Worm (Caenorhabditis elegans) whole organism, late embryonic: ENCODE measurements around the gene vha-2.

Experiments used
- C08G9.2 ChIP-seq: sonication (generic microtip); optimal IDR thresholded peaks from 2 replicates; lab custom pipeline; 2016; ENCODE audit warnings: mild to moderate bottlenecking, missing genetic modification characterization, moderate library complexity, missing compliant biosample characterization
- C38D4.7 ChIP-seq: fragments of 200-800 bp; sonication (Bioruptor generic); optimal IDR thresholded peaks from 2 replicates; lab custom pipeline; 2018; ENCODE audit warnings: mild to moderate bottlenecking, missing genetic modification characterization, moderate library complexity, missing compliant biosample characterization
- K02D7.2 ChIP-seq: sonication (generic microtip); optimal IDR thresholded peaks from 2 replicates; lab custom pipeline; 2017; ENCODE audit warnings: mild to moderate bottlenecking, missing genetic modification characterization, missing compliant biosample characterization
- ahr-1 ChIP-seq: sonication (generic microtip); optimal IDR thresholded peaks from 2 replicates; lab custom pipeline; 2016; ENCODE audit warnings: missing genetic modification characterization, missing compliant biosample characterization
- ceh-14 ChIP-seq: sonication (generic microtip); optimal IDR thresholded peaks from 2 replicates; lab custom pipeline; 2016; ENCODE audit warnings: missing genotype, missing genetic modification characterization, missing compliant biosample characterization
- ceh-18 ChIP-seq: sonication (generic microtip); optimal IDR thresholded peaks from 2 replicates; lab custom pipeline; 2016; ENCODE audit warnings: missing genetic modification characterization, missing compliant biosample characterization
- ceh-19 ChIP-seq: fragments of 200-800 bp; sonication (Bioruptor generic); optimal IDR thresholded peaks from 2 replicates; lab custom pipeline; 2018; ENCODE audit warnings: mild to moderate bottlenecking, missing genetic modification characterization, missing compliant biosample characterization
- ceh-22 ChIP-seq: sonication (generic microtip); optimal IDR thresholded peaks from 2 replicates; lab custom pipeline; 2017; ENCODE audit warnings: missing biosample characterization, missing genetic modification characterization
- ceh-24 ChIP-seq: sonication (generic microtip); optimal IDR thresholded peaks from 2 replicates; lab custom pipeline; 2016; ENCODE audit warnings: mild to moderate bottlenecking, missing genetic modification characterization, missing compliant biosample characterization
- ceh-31 ChIP-seq: sonication (generic microtip); optimal IDR thresholded peaks from 2 replicates; lab custom pipeline; 2016; ENCODE audit warnings: missing genetic modification characterization, missing compliant biosample characterization
- ceh-34 ChIP-seq: sonication (generic microtip); optimal IDR thresholded peaks from 2 replicates; lab custom pipeline; 2016; ENCODE audit warnings: mild to moderate bottlenecking, missing genetic modification characterization, missing compliant biosample characterization
- ceh-48 ChIP-seq: sonication (generic microtip); optimal IDR thresholded peaks from 2 replicates; lab custom pipeline; 2016; ENCODE audit warnings: missing genetic modification characterization, inconsistent platforms, missing compliant biosample characterization
- che-1 ChIP-seq: sonication (generic microtip); optimal IDR thresholded peaks from 2 replicates; lab custom pipeline; 2016; ENCODE audit warnings: mild to moderate bottlenecking, missing genetic modification characterization, missing compliant biosample characterization
- dmd-4 ChIP-seq: sonication (generic microtip); optimal IDR thresholded peaks from 2 replicates; lab custom pipeline; 2016; ENCODE audit warnings: borderline replicate concordance, missing genetic modification characterization, missing compliant biosample characterization
- elt-2 ChIP-seq: sonication (generic microtip); optimal IDR thresholded peaks from 2 replicates; lab custom pipeline; 2016; ENCODE audit warnings: missing genetic modification reagents, missing genetic modification characterization, missing compliant biosample characterization
- elt-4 ChIP-seq: sonication (generic microtip); optimal IDR thresholded peaks from 2 replicates; lab custom pipeline; 2016; ENCODE audit warnings: missing genetic modification characterization, missing compliant biosample characterization
- eyg-1 ChIP-seq: sonication (generic microtip); optimal IDR thresholded peaks from 2 replicates; lab custom pipeline; 2016; ENCODE audit warnings: missing genotype, missing genetic modification characterization, missing compliant biosample characterization
- fax-1 ChIP-seq: sonication (generic microtip); optimal IDR thresholded peaks from 2 replicates; lab custom pipeline; 2016; ENCODE audit warnings: missing genotype, missing genetic modification characterization, missing compliant biosample characterization
- fkh-6 ChIP-seq: sonication (generic microtip); optimal IDR thresholded peaks from 2 replicates; lab custom pipeline; 2016; ENCODE audit warnings: missing genetic modification characterization, missing compliant biosample characterization
- gmeb-2 ChIP-seq: sonication (generic microtip); optimal IDR thresholded peaks from 2 replicates; lab custom pipeline; 2016; ENCODE audit warnings: missing genetic modification characterization, inconsistent platforms, missing compliant biosample characterization
- hlh-13 ChIP-seq: fragments of 200-800 bp; sonication (Bioruptor generic); optimal IDR thresholded peaks from 2 replicates; lab custom pipeline; 2018; ENCODE audit warnings: mild to moderate bottlenecking, missing genetic modification characterization, missing compliant biosample characterization
- hlh-15 ChIP-seq: sonication (generic microtip); optimal IDR thresholded peaks from 2 replicates; lab custom pipeline; 2016; ENCODE audit warnings: missing genetic modification characterization, missing compliant biosample characterization
- hlh-30 ChIP-seq: sonication (generic microtip); optimal IDR thresholded peaks from 2 replicates; lab custom pipeline; 2017; ENCODE audit warnings: antibody characterized with exemption, missing genetic modification characterization, missing compliant biosample characterization; ENCODE audit not compliant: insufficient read depth
- hlh-6 ChIP-seq: sonication (generic microtip); optimal IDR thresholded peaks from 2 replicates; lab custom pipeline; 2016; ENCODE audit warnings: missing genotype, missing genetic modification characterization, missing compliant biosample characterization
- lin-11 ChIP-seq: fragments of 200-800 bp; sonication (Bioruptor generic); optimal IDR thresholded peaks from 2 replicates; lab custom pipeline; 2018; ENCODE audit warnings: mild to moderate bottlenecking, missing genetic modification characterization, missing compliant biosample characterization
- nfya-1 ChIP-seq: sonication (generic microtip); optimal IDR thresholded peaks from 2 replicates; lab custom pipeline; 2017; ENCODE audit warnings: missing genetic modification characterization, mild to moderate bottlenecking, missing compliant biosample characterization, antibody characterized with exemption, moderate library complexity
- npax-4 ChIP-seq: sonication (generic microtip); optimal IDR thresholded peaks from 2 replicates; lab custom pipeline; 2016; ENCODE audit warnings: missing genetic modification characterization, missing compliant biosample characterization
- pag-3 ChIP-seq: sonication (generic microtip); optimal IDR thresholded peaks from 2 replicates; lab custom pipeline; 2016; ENCODE audit warnings: missing compliant biosample characterization, missing genetic modification characterization, borderline replicate concordance
- pax-1 ChIP-seq: fragments of 150-350 bp; optimal IDR thresholded peaks from 2 replicates; lab custom pipeline; 2014; ENCODE audit warnings: missing biosample characterization, missing genetic modification characterization
- pha-2 ChIP-seq: sonication (generic microtip); optimal IDR thresholded peaks from 2 replicates; lab custom pipeline; 2017; ENCODE audit warnings: mild to moderate bottlenecking, missing genetic modification characterization, missing compliant biosample characterization
- pha-4 ChIP-seq: fragments of 150-350 bp; optimal IDR thresholded peaks from 2 replicates; lab custom pipeline; 2018; ENCODE audit warnings: missing biosample characterization, missing genetic modification reagents, missing genetic modification characterization
- pros-1 ChIP-seq: fragments of 150-350 bp; optimal IDR thresholded peaks from 2 replicates; lab custom pipeline; 2014; ENCODE audit warnings: missing biosample characterization, missing genetic modification reagents, missing genetic modification characterization
- ref-2 ChIP-seq: sonication (generic microtip); optimal IDR thresholded peaks from 2 replicates; lab custom pipeline; 2016; ENCODE audit warnings: missing genetic modification characterization, missing compliant biosample characterization
- rnt-1 ChIP-seq: sonication (generic microtip); optimal IDR thresholded peaks from 2 replicates; lab custom pipeline; 2016; ENCODE audit warnings: missing genetic modification characterization, missing compliant biosample characterization
- sdc-2 ChIP-seq: sonication (generic microtip); optimal IDR thresholded peaks from 2 replicates; lab custom pipeline; 2016; ENCODE audit warnings: missing genotype, missing genetic modification characterization, missing compliant biosample characterization
- sox-2 ChIP-seq: fragments of 200-800 bp; sonication (Bioruptor generic); IDR thresholded peaks from 2 replicates; pipeline ENCODE4 v1.3.6; 2022; ENCODE audit warnings: missing genetic modification reagents, missing genetic modification characterization, missing compliant biosample characterization
- sox-4 ChIP-seq: sonication (generic microtip); optimal IDR thresholded peaks from 2 replicates; lab custom pipeline; 2017; ENCODE audit warnings: mild to moderate bottlenecking, missing genetic modification characterization, inconsistent platforms, missing compliant biosample characterization
- tbx-2 ChIP-seq: sonication (generic microtip); optimal IDR thresholded peaks from 2 replicates; lab custom pipeline; 2016; ENCODE audit warnings: missing genetic modification characterization, missing compliant biosample characterization
- tbx-7 ChIP-seq: sonication (generic microtip); optimal IDR thresholded peaks from 2 replicates; lab custom pipeline; 2016; ENCODE audit warnings: missing genotype, missing genetic modification characterization, missing compliant biosample characterization
- ttx-3 ChIP-seq: sonication (generic microtip); optimal IDR thresholded peaks from 2 replicates; lab custom pipeline; 2016; ENCODE audit warnings: missing genetic modification reagents, missing genetic modification characterization, missing compliant biosample characterization
- unc-42 ChIP-seq: sonication (generic microtip); optimal IDR thresholded peaks from 2 replicates; lab custom pipeline; 2016; ENCODE audit warnings: missing genotype, missing genetic modification characterization, missing compliant biosample characterization
- unc-55 ChIP-seq: sonication (generic microtip); optimal IDR thresholded peaks from 2 replicates; lab custom pipeline; 2017; ENCODE audit warnings: missing biosample characterization, missing genetic modification reagents, missing genetic modification characterization
- unc-86 ChIP-seq: sonication (generic microtip); optimal IDR thresholded peaks from 2 replicates; lab custom pipeline; 2016; ENCODE audit warnings: missing genetic modification characterization, missing compliant biosample characterization
- zip-5 ChIP-seq: sonication (generic microtip); optimal IDR thresholded peaks from 2 replicates; lab custom pipeline; 2016; ENCODE audit warnings: missing genetic modification characterization, missing compliant biosample characterization

vha-2 gene

ce11 chrIII:9817087-9817612, 35.2 kb downstream of the vha-2 start, which contains the start of gene cnx-1 (continued):
- no peak for TF ChIP-seq zip-5 (tag; lab: Kevin White, UChicago)
- TF ChIP-seq pros-1 (tag; lab: Kevin White, UChicago) = peak; percentile 30
- TF ChIP-seq che-1 (tag; lab: Kevin White, UChicago) = no peak
- peak; percentile 25 for TF ChIP-seq sdc-2
- no peak for TF ChIP-seq pag-3
- TF ChIP-seq ref-2 (tag; lab: Kevin White, UChicago) = peak; percentile 60
- no peak for TF ChIP-seq hlh-13 (GFP tag; lab: Kevin White, UChicago)

ce11 chrIII:9817894-9818293, 35.9 kb downstream of the vha-2 start:
- TF ChIP-seq hlh-30 (tag; lab: Kevin White, UChicago) (no peak), unc-55 (GFP tag; lab: Kevin White, UChicago) (no peak), dmd-4 (no peak), pha-4 (tag; lab: Kevin White, UChicago) (no peak), elt-2 (tag; lab: Kevin White, UChicago) (no peak), pax-1 (tag; lab: Kevin White, UChicago) (no peak), hlh-15 (tag; lab: Kevin White, UChicago) (no peak), fax-1 (tag; lab: Kevin White, UChicago) (no peak), fkh-6 (tag; lab: Kevin White, UChicago) (no peak), hlh-6 (tag; lab: Kevin White, UChicago) (no peak), ceh-18 (tag; lab: Kevin White, UChicago) (no peak), ceh-14 (tag; lab: Kevin White, UChicago) (no peak), rnt-1 (tag; lab: Kevin White, UChicago) (no peak), sox-2 (GFP tag; lab: Robert Waterston, UW) (no peak), unc-86 (no peak), ref-2 (tag; lab: Kevin White, UChicago) (no peak), K02D7.2 (tag; lab: Kevin White, UChicago) (no peak), ceh-22 (tag; lab: Kevin White, UChicago) (no peak)

ce11 chrIII:9818763-9819162, 36.8 kb downstream of the vha-2 start, which contains the start of gene panl-3:
TSS of gene panl-3 (plus strand) at chrIII:9819056.
- TF ChIP-seq unc-55 (GFP tag; lab: Kevin White, UChicago) (no peak), ref-2 (tag; lab: Kevin White, UChicago) (no peak), elt-4 (tag; lab: Kevin White, UChicago) (no peak), ceh-19 (GFP tag; lab: Kevin White, UChicago) (no peak), npax-4 (tag; lab: Kevin White, UChicago) (no peak), pha-2 (tag; lab: Kevin White, UChicago) (no peak), gmeb-2 (tag; lab: Kevin White, UChicago) (no peak), sox-4 (tag; lab: Kevin White, UChicago) (no peak), pros-1 (tag; lab: Kevin White, UChicago) (peak; percentile 40), ceh-22 (tag; lab: Kevin White, UChicago) (no peak), tbx-2 (peak; percentile 77), C08G9.2 (tag; lab: Kevin White, UChicago) (peak; percentile 32), ceh-34 (peak; percentile 33), ceh-14 (tag; lab: Kevin White, UChicago) (no peak), pag-3 (no peak), hlh-30 (tag; lab: Kevin White, UChicago) (peak; percentile 94), nfya-1 (tag; lab: Kevin White, UChicago) (peak; percentile 16), rnt-1 (tag; lab: Kevin White, UChicago) (peak; percentile 14), lin-11 (tag; lab: Kevin White, UChicago) (no peak), eyg-1 (tag; lab: Kevin White, UChicago) (no peak), pax-1 (tag; lab: Kevin White, UChicago) (no peak), tbx-7 (no peak), ceh-48 (tag; lab: Kevin White, UChicago) (no peak), ceh-24 (tag; lab: Kevin White, UChicago) (no peak), ttx-3 (no peak), C38D4.7 (GFP tag; lab: Kevin White, UChicago) (no peak), hlh-6 (tag; lab: Kevin White, UChicago) (peak; percentile 42), ceh-31 (tag; lab: Kevin White, UChicago) (peak; percentile 41), unc-42 (tag; lab: Kevin White, UChicago) (no peak), unc-86 (no peak), ahr-1 (tag; lab: Kevin White, UChicago) (no peak), dmd-4 (no peak), elt-2 (tag; lab: Kevin White, UChicago) (no peak)
- TF ChIP-seq, all 69 proteins: peak for 9
